Worm (Caenorhabditis elegans) whole organism, dauer: Measurements from ENCODE around the gene molo-1.

Source experiments
- unc-62 ChIP-seq: sonication (generic microtip); optimal IDR thresholded peaks from 2 replicates; lab custom pipeline; 2017; ENCODE audit warnings: missing biosample characterization, missing genetic modification reagents, missing genetic modification characterization

The molo-1 gene

DNA sequence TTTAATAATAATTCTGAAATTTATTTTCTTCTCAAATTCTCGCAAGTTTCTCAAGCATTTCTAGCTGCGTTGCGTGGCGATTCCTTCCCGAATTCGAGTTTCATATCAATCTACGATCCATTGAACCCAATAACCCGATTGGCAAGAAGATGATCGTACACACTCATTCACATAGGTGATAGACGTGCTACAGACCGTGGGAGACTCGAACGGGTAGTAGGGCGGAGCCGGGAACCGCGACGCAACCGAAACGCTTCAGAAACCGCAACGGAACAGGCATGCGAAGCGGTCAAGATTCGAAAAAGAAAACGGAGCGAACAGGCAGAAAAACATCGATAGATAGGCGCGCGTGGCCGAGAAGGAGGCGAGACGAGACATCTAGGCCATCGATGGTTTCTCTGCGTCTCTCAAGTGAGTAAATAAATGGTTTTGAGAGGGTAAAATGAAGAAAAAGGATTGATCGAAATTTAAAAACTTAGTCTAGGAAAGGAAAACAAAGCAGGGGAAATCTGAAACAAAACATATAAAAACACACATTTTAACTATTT is 29.7 kb downstream of the molo-1 start, which contains the start of gene madf-11:
Gene madf-11 (minus strand): TSS at position 51 of the 548 bp plus-strand sequence.
- TF ChIP-seq unc-62 (GFP tag; lab: Kevin White, UChicago), result no peak

DNA sequence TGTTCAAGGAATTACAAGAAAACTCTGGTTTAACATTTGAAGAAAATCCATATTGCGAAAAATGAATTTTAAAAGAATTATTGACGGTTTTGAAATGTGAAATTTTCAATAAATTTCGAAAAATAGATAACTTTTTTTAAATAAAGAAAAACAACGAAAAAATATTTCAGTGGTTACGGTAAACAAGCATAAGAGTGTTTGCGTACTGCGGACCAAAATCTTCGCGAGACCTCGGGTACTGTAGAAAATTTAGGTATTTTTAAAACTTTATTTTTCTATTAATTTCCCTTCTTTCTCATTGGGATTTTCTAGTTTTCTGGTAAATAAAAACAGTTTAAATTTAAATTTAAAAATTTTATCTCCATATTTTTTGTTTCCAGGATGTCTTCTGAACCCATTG is 30.3 kb downstream of the molo-1 start, which contains the start of gene xnd-1:
Gene xnd-1 (plus strand): TSS at position 381 of the 400 bp plus-strand sequence.
- TF ChIP-seq unc-62 (GFP tag; lab: Kevin White, UChicago), result no peak

- TF ChIP-seq unc-62 (GFP tag; lab: Kevin White, UChicago), result no peak
Measured at ce11 chrIII:5610276-5610675, 36.5 kb downstream of the molo-1 start, which contains the start of gene C05D2.8. C05D2.8 (minus strand) TSS chrIII:5610346.

- TF ChIP-seq unc-62 (GFP tag; lab: Kevin White, UChicago), result no peak
Measured at ce11 chrIII:5611604-5612324, 38.0 kb downstream of the molo-1 start, which contains the start of gene bas-1. bas-1 (plus strand) TSS chrIII:5612274.

DNA sequence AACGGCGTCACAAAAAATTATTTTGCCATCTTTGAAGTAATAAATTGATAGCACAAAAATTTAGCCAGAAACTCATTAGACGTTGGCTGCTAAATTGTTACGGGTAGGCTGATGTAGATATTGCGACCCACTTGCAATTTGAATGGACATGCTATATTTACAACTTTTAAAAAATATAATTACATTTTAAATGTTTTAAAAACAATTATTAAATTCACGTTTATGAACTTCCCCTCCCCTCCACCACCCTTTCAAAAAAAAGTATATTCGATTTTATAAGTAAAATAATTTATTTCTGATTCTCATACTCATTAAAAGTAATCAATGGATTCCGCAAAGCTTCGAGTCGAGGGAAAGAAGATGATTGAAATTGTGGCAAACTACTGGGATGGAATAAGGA is 40.9 kb downstream of the molo-1 start, which contains the start of gene basl-1:
Gene basl-1 (plus strand): TSS at position 301 of the 400 bp plus-strand sequence.
- TF ChIP-seq unc-62 (GFP tag; lab: Kevin White, UChicago), result no peak

DNA sequence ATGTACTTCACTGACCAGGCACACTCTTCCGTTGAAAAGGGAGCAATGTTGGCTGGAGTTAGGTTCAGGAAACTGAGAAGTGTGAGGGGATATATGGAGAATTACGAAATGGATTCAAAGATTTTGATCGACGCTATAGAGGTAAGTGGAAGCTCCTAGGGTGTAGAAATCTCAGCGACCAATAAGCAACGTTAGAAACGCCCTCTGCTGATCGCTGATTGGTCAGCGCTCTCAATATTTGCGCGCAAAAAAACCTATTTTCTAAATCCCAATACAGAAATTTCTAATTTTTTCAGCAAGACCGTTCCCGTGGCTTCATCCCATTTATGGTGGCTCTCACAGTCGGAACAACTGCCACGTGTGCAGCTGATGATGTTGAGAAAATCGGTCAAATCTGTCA is 41.9 kb downstream of the molo-1 start:
- no peak for TF ChIP-seq unc-62 (GFP tag; lab: Kevin White, UChicago)

ce11 chrIII:5620186-5620585 is 46.4 kb downstream of the molo-1 start:
- no peak for TF ChIP-seq unc-62 (GFP tag; lab: Kevin White, UChicago)

- TF ChIP-seq unc-62 (GFP tag; lab: Kevin White, UChicago), result no peak
Measured at ce11 chrIII:5621236-5621635, 47.4 kb downstream of the molo-1 start.

DNA sequence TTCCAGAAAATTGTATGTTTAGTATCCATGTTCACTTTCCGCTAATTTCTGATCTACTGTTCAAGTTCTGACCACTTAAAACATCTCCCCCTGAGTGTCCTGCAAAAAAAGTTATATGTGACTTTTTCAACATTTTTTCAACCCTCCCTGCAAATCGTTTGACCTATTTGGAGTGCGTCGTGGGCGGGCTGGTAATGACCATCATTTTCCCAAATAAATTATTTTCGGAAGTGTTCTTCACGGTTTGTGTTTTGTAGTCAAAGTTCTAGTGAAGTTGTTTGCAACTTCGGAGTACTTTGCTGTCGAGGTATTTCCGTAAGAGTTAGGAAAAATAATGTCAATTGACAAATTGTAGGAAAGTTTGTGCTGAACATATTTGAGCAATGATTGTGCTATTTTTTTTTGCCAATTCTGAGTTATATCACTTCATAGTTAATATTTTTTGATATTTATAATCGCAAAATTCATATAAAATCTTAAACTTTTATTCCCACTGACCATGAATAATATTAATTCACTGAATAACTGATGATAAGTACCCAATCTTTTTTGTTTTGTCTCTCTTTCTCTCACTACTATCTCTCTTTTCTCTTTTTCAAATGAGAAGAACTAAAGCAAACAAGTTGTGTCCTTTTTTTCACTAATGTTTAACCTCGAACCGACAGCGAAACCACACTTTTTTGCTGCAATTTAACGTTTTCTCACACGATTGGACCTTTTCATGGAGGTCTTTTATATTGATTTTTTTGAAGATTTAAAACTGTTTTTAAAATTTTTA is 48.6 kb downstream of the molo-1 start:
- no peak for TF ChIP-seq unc-62 (GFP tag; lab: Kevin White, UChicago)

DNA sequence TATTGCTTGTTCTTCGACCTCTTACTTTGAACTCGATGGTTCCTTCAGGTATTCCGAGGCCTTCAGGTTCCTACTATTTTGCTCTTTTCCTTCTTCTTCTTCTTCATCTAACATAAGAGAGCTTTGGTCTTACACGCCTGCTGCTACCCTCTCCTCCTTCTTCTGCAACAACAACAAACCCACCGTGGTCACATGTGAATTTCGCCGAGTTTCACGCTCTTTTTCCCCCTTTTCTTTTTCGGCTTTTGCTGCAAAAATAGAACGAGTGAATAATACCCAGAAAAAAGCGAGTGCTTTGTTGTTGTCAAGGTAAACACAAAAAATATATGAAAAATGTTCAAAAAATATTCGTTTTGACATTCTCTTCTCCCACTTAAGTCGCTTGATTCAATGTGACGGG is 49.6 kb downstream of the molo-1 start:
- TF ChIP-seq unc-62 (GFP tag; lab: Kevin White, UChicago), result no peak

ce11 chrIII:5624835-5625234 is 51.0 kb downstream of the molo-1 start, which contains the start of gene daf-4:
daf-4 (plus strand) TSS chrIII:5625135.
- TF ChIP-seq unc-62 (GFP tag; lab: Kevin White, UChicago), result no peak
